Fruit fly (Drosophila melanogaster) whole organism, embryonic: ENCODE data around the gene Crtc.

Experiments
- ATbp ChIP-seq: fragments of 200-800 bp; sonication (Bioruptor generic); optimal IDR thresholded peaks from 2 replicates; lab custom pipeline; 2017; ENCODE audit warnings: missing biosample characterization, mild to moderate bottlenecking, missing genetic modification characterization, missing genetic modification reagents
- Asciz ChIP-seq: fragments of 200-800 bp; sonication (Bioruptor generic); optimal IDR thresholded peaks from 2 replicates; lab custom pipeline; 2017; ENCODE audit warnings: missing biosample characterization, mild to moderate bottlenecking, missing genetic modification characterization, missing genetic modification reagents
- Bteb2 ChIP-seq: fragments of 200-800 bp; sonication (Bioruptor generic); optimal IDR thresholded peaks from 2 replicates; lab custom pipeline; 2016; ENCODE audit warnings: missing biosample characterization, missing genetic modification characterization
- CG1024 ChIP-seq: fragments of 200-800 bp; sonication (Bioruptor generic); IDR thresholded peaks from 2 replicates; pipeline ENCODE4 v1.3.6; 2022; ENCODE audit warnings: missing biosample characterization, missing genetic modification characterization
- CG11456 ChIP-seq: fragments of 200-800 bp; sonication (Bioruptor generic); IDR thresholded peaks from 3 replicates; pipeline ENCODE4 v1.3.6; 2022; ENCODE audit warnings: missing biosample characterization, missing genetic modification characterization
- CG11504 ChIP-seq: fragments of 200-800 bp; sonication (Bioruptor generic); optimal IDR thresholded peaks from 3 replicates; lab custom pipeline; 2019; ENCODE audit warnings: missing biosample characterization, mild to moderate bottlenecking, missing genetic modification characterization, moderate library complexity
- CG12104 ChIP-seq: fragments of 200-800 bp; sonication (Bioruptor generic); optimal IDR thresholded peaks from 3 replicates; lab custom pipeline; 2016; ENCODE audit warnings: missing biosample characterization, missing genetic modification characterization
- CG12299 ChIP-seq: fragments of 200-800 bp; sonication (Bioruptor generic); optimal IDR thresholded peaks from 2 replicates; lab custom pipeline; 2018; ENCODE audit warnings: missing biosample characterization, mild to moderate bottlenecking, missing genetic modification characterization
- CG1233 ChIP-seq: fragments of 200-800 bp; sonication (Bioruptor generic); optimal IDR thresholded peaks from 4 replicates; lab custom pipeline; 2018; ENCODE audit warnings: missing biosample characterization, mild to moderate bottlenecking, missing genetic modification characterization
- CG15601 ChIP-seq: fragments of 200-800 bp; sonication (Bioruptor generic); optimal IDR thresholded peaks from 3 replicates; lab custom pipeline; 2019; ENCODE audit warnings: missing biosample characterization, mild to moderate bottlenecking, missing genetic modification characterization, moderate library complexity
- CG16863 ChIP-seq: fragments of 200-800 bp; sonication (Bioruptor generic); optimal IDR thresholded peaks from 3 replicates; lab custom pipeline; 2016; ENCODE audit warnings: missing biosample characterization, missing genetic modification characterization
- CG17186 ChIP-seq: fragments of 200-800 bp; sonication (Bioruptor generic); optimal IDR thresholded peaks from 3 replicates; lab custom pipeline; 2017; ENCODE audit warnings: missing biosample characterization, missing genetic modification reagents, missing genetic modification characterization
- CG2199 ChIP-seq: fragments of 200-800 bp; sonication (Bioruptor generic); IDR thresholded peaks from 3 replicates; pipeline ENCODE4 v1.3.6; 2022; ENCODE audit warnings: missing biosample characterization, missing genetic modification characterization
- CG2678 ChIP-seq: fragments of 200-800 bp; sonication (Bioruptor generic); optimal IDR thresholded peaks from 3 replicates; lab custom pipeline; 2019; ENCODE audit warnings: missing biosample characterization, mild to moderate bottlenecking, missing genetic modification characterization, moderate library complexity
- CG2712 ChIP-seq: fragments of 200-800 bp; optimal IDR thresholded peaks from 3 replicates; lab custom pipeline; 2019; ENCODE audit warnings: missing biosample characterization, mild to moderate bottlenecking, missing genetic modification characterization, moderate library complexity
- CG2875 ChIP-seq: fragments of 200-800 bp; sonication (Bioruptor generic); optimal IDR thresholded peaks from 2 replicates; lab custom pipeline; 2017; ENCODE audit warnings: missing biosample characterization, mild to moderate bottlenecking, missing genetic modification characterization, missing genetic modification reagents
- CG33557 ChIP-seq: fragments of 200-800 bp; sonication (Bioruptor generic); optimal IDR thresholded peaks from 2 replicates; lab custom pipeline; 2019; ENCODE audit warnings: missing biosample characterization, mild to moderate bottlenecking, missing genetic modification characterization, moderate library complexity
- CG3726 ChIP-seq: fragments of 200-800 bp; sonication (Bioruptor generic); IDR thresholded peaks from 3 replicates; pipeline ENCODE4, ENCODE4 v1.3.6; 2022; ENCODE audit warnings: missing biosample characterization, missing genetic modification characterization
- CG6813 ChIP-seq: fragments of 200-800 bp; sonication (Bioruptor generic); optimal IDR thresholded peaks from 2 replicates; lab custom pipeline; 2017; ENCODE audit warnings: missing biosample characterization, missing genetic modification characterization, mild to moderate bottlenecking, moderate library complexity, missing genetic modification reagents
- CG8290 ChIP-seq, 3 experiments: fragments of 200-800 bp; sonication (Bioruptor generic); optimal IDR thresholded peaks; 2 replicates each; lab custom pipeline; 2016 to 2019; ENCODE audit warnings: missing biosample characterization in 3 of 3, missing genetic modification characterization in 3 of 3, mild to moderate bottlenecking in 2 of 3, moderate library complexity in 1 of 3
- CG8359 ChIP-seq: fragments of 200-800 bp; sonication (Bioruptor generic); optimal IDR thresholded peaks from 2 replicates; lab custom pipeline; 2017; ENCODE audit warnings: missing biosample characterization, mild to moderate bottlenecking, missing genetic modification characterization, borderline replicate concordance
- CG9876 ChIP-seq: fragments of 200-800 bp; sonication (Bioruptor generic); optimal IDR thresholded peaks from 2 replicates; lab custom pipeline; 2016; ENCODE audit warnings: missing biosample characterization, missing genetic modification characterization
- Ets65A ChIP-seq: fragments of 200-800 bp; sonication (Bioruptor generic); peaks from one replicate; lab custom pipeline; 2016; ENCODE audit warnings: missing biosample characterization, missing genetic modification characterization
- HHEX ChIP-seq: fragments of 200-800 bp; sonication (Bioruptor generic); optimal IDR thresholded peaks from 3 replicates; lab custom pipeline; 2017; ENCODE audit warnings: missing biosample characterization, mild to moderate bottlenecking, missing genetic modification characterization, missing genetic modification reagents
- HLHmδ ChIP-seq: fragments of 200-800 bp; sonication (Bioruptor generic); optimal IDR thresholded peaks from 2 replicates; lab custom pipeline; 2018; ENCODE audit warnings: missing biosample characterization, mild to moderate bottlenecking, missing genetic modification characterization, moderate library complexity
- Hey ChIP-seq: fragments of 200-800 bp; sonication (Bioruptor generic); optimal IDR thresholded peaks from 3 replicates; lab custom pipeline; 2018; ENCODE audit warnings: missing biosample characterization, mild to moderate bottlenecking, missing genetic modification characterization
- Hmr ChIP-seq: fragments of 200-800 bp; sonication (Bioruptor generic); optimal IDR thresholded peaks from 3 replicates; lab custom pipeline; 2017; ENCODE audit warnings: mild to moderate bottlenecking, missing biosample characterization, missing genetic modification reagents, missing genetic modification characterization
- Lhr ChIP-seq: fragments of 200-800 bp; sonication (Bioruptor generic); optimal IDR thresholded peaks from 3 replicates; lab custom pipeline; 2017; ENCODE audit warnings: mild to moderate bottlenecking, missing biosample characterization, missing genetic modification reagents, missing genetic modification characterization
- Med ChIP-seq: fragments of 200-800 bp; sonication (Bioruptor generic); peaks from one replicate; lab custom pipeline; 2016; ENCODE audit warnings: missing biosample characterization, missing genetic modification characterization, mild to moderate bottlenecking, inconsistent platforms, moderate library complexity
- Myb ChIP-seq: fragments of 200-800 bp; sonication (Bioruptor generic); optimal IDR thresholded peaks from 2 replicates; lab custom pipeline; 2016; ENCODE audit warnings: missing biosample characterization, missing genetic modification characterization
- NC2β ChIP-seq: fragments of 200-800 bp; sonication (Bioruptor generic); optimal IDR thresholded peaks from 2 replicates; lab custom pipeline; 2016; ENCODE audit warnings: missing biosample characterization, missing genetic modification characterization
- Pdp1 ChIP-seq, 2 experiments: fragments of 200-800 bp; sonication (Bioruptor generic); optimal IDR thresholded peaks; 3 replicates each; lab custom pipeline; 2016; ENCODE audit warnings: missing biosample characterization in 2 of 2, missing genetic modification characterization in 2 of 2, mild to moderate bottlenecking in 1 of 2, moderate library complexity in 1 of 2
- Sox102F ChIP-seq: fragments of 200-800 bp; sonication (Bioruptor generic); optimal IDR thresholded peaks from 2 replicates; lab custom pipeline; 2018; ENCODE audit warnings: missing biosample characterization, mild to moderate bottlenecking, missing genetic modification characterization, moderate library complexity
- Ssrp ChIP-seq: fragments of 200-800 bp; sonication (Bioruptor generic); optimal IDR thresholded peaks from 2 replicates; lab custom pipeline; 2018; ENCODE audit warnings: missing biosample characterization, mild to moderate bottlenecking, missing genetic modification characterization, moderate library complexity
- Xrp1 ChIP-seq: fragments of 200-800 bp; sonication (Bioruptor generic); IDR thresholded peaks from 2 replicates; pipeline ENCODE4 v1.3.6; 2022; ENCODE audit warnings: missing biosample characterization, missing genetic modification characterization
- YL-1 ChIP-seq: fragments of 200-800 bp; sonication (Bioruptor generic); optimal IDR thresholded peaks from 3 replicates; lab custom pipeline; 2017; ENCODE audit warnings: missing biosample characterization, mild to moderate bottlenecking, missing genetic modification characterization
- ac ChIP-seq: fragments of 200-800 bp; sonication (Bioruptor generic); optimal IDR thresholded peaks from 3 replicates; lab custom pipeline; 2017; ENCODE audit warnings: missing biosample characterization, mild to moderate bottlenecking, missing genetic modification characterization
- bab2 ChIP-seq: fragments of 200-800 bp; sonication (Bioruptor generic); optimal IDR thresholded peaks from 2 replicates; lab custom pipeline; 2016; ENCODE audit warnings: missing biosample characterization, missing genetic modification characterization
- bsh ChIP-seq, 2 experiments: fragments of 200-800 bp; sonication (Bioruptor generic); optimal IDR thresholded peaks; 2 replicates each; lab custom pipeline; 2017 to 2018; ENCODE audit warnings: mild to moderate bottlenecking in 2 of 2, missing biosample characterization in 2 of 2, missing genetic modification characterization in 2 of 2, moderate library complexity in 1 of 2
- fd64A ChIP-seq: fragments of 200-800 bp; sonication (Bioruptor generic); optimal IDR thresholded peaks from 3 replicates; lab custom pipeline; 2018; ENCODE audit warnings: missing biosample characterization, mild to moderate bottlenecking, missing genetic modification characterization
- gem ChIP-seq: fragments of 200-800 bp; sonication (Bioruptor generic); optimal IDR thresholded peaks from 2 replicates; lab custom pipeline; 2019; ENCODE audit warnings: missing biosample characterization, mild to moderate bottlenecking, missing genetic modification characterization, moderate library complexity
- gsb-n ChIP-seq: fragments of 200-800 bp; sonication (Bioruptor generic); optimal IDR thresholded peaks from 3 replicates; lab custom pipeline; 2018; ENCODE audit warnings: missing biosample characterization, mild to moderate bottlenecking, missing genetic modification characterization
- oc ChIP-seq: fragments of 200-800 bp; sonication (Bioruptor generic); optimal IDR thresholded peaks from 2 replicates; lab custom pipeline; 2018; ENCODE audit warnings: missing biosample characterization, mild to moderate bottlenecking, missing genetic modification characterization, moderate library complexity
- pb ChIP-seq: fragments of 200-800 bp; sonication (Bioruptor generic); optimal IDR thresholded peaks from 3 replicates; lab custom pipeline; 2016; ENCODE audit warnings: missing biosample characterization, missing genetic modification characterization
- sens ChIP-seq: fragments of 200-800 bp; sonication (Bioruptor generic); peaks from one replicate; lab custom pipeline; 2016; ENCODE audit warnings: missing biosample characterization, missing genetic modification characterization
- seq ChIP-seq: fragments of 200-800 bp; sonication (Bioruptor generic); IDR thresholded peaks from 2 replicates; pipeline ENCODE4 v1.3.6; 2022; ENCODE audit warnings: missing biosample characterization, missing genetic modification characterization
- so ChIP-seq: fragments of 200-800 bp; sonication (Bioruptor generic); IDR thresholded peaks from 3 replicates; pipeline ENCODE4 v1.3.6; 2022; ENCODE audit warnings: missing biosample characterization, missing genetic modification characterization
- tio ChIP-seq: fragments of 200-800 bp; sonication (Bioruptor generic); optimal IDR thresholded peaks from 2 replicates; lab custom pipeline; 2017; ENCODE audit warnings: missing biosample characterization, missing genetic modification characterization, inconsistent platforms

The Crtc gene

dm6 chr3L:17656716-17657395 is 12.2 kb downstream of the Crtc start:
- peak; percentile 29 for TF ChIP-seq CG8359 (GFP tag; lab: Kevin White, UChicago)
- TF ChIP-seq NC2β, result peak; percentile 10
- 0 out of 2 replicates have a peak, but pooled peaks have one; percentile 39 for TF ChIP-seq seq (GFP tag; lab: Robert Waterston, UW)
- 0 out of 3 replicates have a peak, but pooled peaks have one; percentile 42 for TF ChIP-seq CG3726 (GFP tag; lab: Robert Waterston, UW)
- TF ChIP-seq ac, result peak; percentile 17
- peak; percentile 29 for TF ChIP-seq CG33557 (GFP tag; lab: Kevin White, UChicago)
- peak; percentile 5 for TF ChIP-seq CG12299 (tag; lab: Kevin White, UChicago)
- no peak for TF ChIP-seq CG8290 (GFP tag; optimal IDR thresholded peaks at IDR 0.05; lab: Kevin White, UChicago)
- TF ChIP-seq CG8290 (tag; optimal IDR thresholded peaks at IDR 0.05; lab: Kevin White, UChicago), result peak in 1 of 2 experiments; percentile 7
- no peak for TF ChIP-seq CG2712
- peak in 1 of 2 experiments; percentile 38 for TF ChIP-seq Pdp1 (GFP tag; optimal IDR thresholded peaks at IDR 0.05; lab: Kevin White, UChicago)
- peak; percentile 58 for TF ChIP-seq Asciz (GFP tag; lab: Kevin White, UChicago)
- TF ChIP-seq CG16863, result no peak
- peak; percentile 62 for TF ChIP-seq fd64A (GFP tag; lab: Kevin White, UChicago)
- peak; percentile 48 for TF ChIP-seq Sox102F (GFP tag; lab: Kevin White, UChicago)
- no peak for TF ChIP-seq pb (GFP tag; lab: Kevin White, UChicago)
- peak; percentile 78 for TF ChIP-seq HLHmδ
- 0 out of 3 replicates have a peak, but pooled peaks have one; percentile 8 for TF ChIP-seq so (GFP tag; lab: Robert Waterston, UW)
- TF ChIP-seq CG17186 (GFP tag; lab: Kevin White, UChicago), result no peak
- peak; percentile 33 for TF ChIP-seq CG2875 (GFP tag; lab: Kevin White, UChicago)
- no peak for TF ChIP-seq YL-1
- no peak for TF ChIP-seq CG9876
- peak; percentile 47 for TF ChIP-seq Ets65A
- peak; percentile 58 for TF ChIP-seq oc (tag; lab: Kevin White, UChicago)
- peak; percentile 86 for TF ChIP-seq Hey (tag; lab: Kevin White, UChicago)
- peak; percentile 3 for TF ChIP-seq CG11504
- TF ChIP-seq CG1233 (GFP tag; lab: Kevin White, UChicago), result peak; percentile 20
- no peak for TF ChIP-seq Bteb2
- peak; percentile 36 for TF ChIP-seq bab2
- TF ChIP-seq Myb (GFP tag; lab: Kevin White, UChicago), result no peak
- peak; percentile 86 for TF ChIP-seq sens (GFP tag; lab: Kevin White, UChicago)
- peak; percentile 26 for TF ChIP-seq gsb-n (tag; lab: Kevin White, UChicago)
- TF ChIP-seq gem, result peak; percentile 17
- TF ChIP-seq Hmr (GFP tag; lab: Kevin White, UChicago), result no peak
- peak; percentile 92 for TF ChIP-seq CG2199 (GFP tag; lab: Robert Waterston, UW)
- TF ChIP-seq tio, result no peak
- peak; percentile 52 for TF ChIP-seq Xrp1 (GFP tag; lab: Robert Waterston, UW)
- TF ChIP-seq CG11456 (GFP tag; lab: Robert Waterston, UW), result no peak
- peak; percentile 27 for TF ChIP-seq HHEX
- TF ChIP-seq CG2678 (tag; lab: Kevin White, UChicago), result peak; percentile 18
- TF ChIP-seq ATbp (GFP tag; lab: Kevin White, UChicago), result peak; percentile 50
- peak; percentile 45 for TF ChIP-seq CG6813 (GFP tag; lab: Kevin White, UChicago)
- TF ChIP-seq CG1024 (GFP tag; lab: Robert Waterston, UW), result 0 out of 2 replicates have a peak, but pooled peaks have one; percentile 20
- TF ChIP-seq CG15601 (tag; lab: Kevin White, UChicago), result peak; percentile 5
- TF ChIP-seq bsh (GFP tag; optimal IDR thresholded peaks at IDR 0.05; lab: Kevin White, UChicago), result peak in 1 of 2 experiments; percentile 46
- TF ChIP-seq Ssrp (tag; lab: Kevin White, UChicago), result peak; percentile 4
- TF ChIP-seq Lhr (GFP tag; lab: Kevin White, UChicago), result peak; percentile 8
- TF ChIP-seq CG12104, result peak; percentile 2
- peak; percentile 65 for TF ChIP-seq Med (GFP tag; lab: Kevin White, UChicago)
